Fruit fly (Drosophila melanogaster): ENCODE measurements around the gene Npc2d.

The Npc2d gene

DNA sequence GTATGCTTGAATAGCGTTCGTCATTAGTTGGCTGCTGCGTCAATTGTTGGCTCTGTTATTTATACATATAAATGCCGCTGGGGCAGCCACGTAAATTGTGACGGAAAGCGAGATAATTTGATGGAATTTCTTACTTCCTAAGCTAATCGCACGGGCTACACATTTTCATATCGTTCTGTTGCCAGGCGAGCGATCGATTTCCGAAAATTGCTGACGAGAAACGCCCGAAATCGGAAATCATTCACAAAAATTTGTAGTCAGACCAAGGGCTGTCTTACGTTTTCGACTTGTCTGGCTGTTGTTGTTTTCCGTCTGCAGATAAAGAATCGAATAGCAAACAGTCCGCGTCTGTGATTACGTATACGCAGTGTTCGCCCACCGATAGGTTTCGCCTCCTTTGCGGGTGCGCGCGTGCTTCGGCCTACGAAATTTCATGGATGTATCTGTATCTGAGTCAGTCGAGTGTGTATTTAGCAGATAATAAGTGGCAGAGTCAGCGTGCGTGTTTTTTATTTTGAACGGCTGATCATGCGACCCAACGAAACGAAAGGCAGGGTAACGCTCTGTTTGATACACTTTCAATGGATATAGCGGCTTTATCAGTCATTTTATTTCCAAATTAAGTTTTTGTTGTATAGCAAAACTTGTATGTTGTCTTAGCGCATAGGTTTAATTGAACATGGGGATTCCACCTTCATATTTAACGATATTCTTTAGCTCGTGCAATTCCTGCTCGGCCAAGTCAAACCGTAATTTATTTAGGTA, 41.8 kb upstream of the Npc2d start (continued):
- TF ChIP-seq HLHmδ (GFP tag; optimal IDR thresholded peaks at IDR 0.05) (peak; percentile 30), HLH3B (GFP tag; IDR thresholded peaks at IDR 0.05) (0 out of 2 replicates have a peak, but pooled peaks have one; percentile 24), CG34376 (GFP tag; optimal IDR thresholded peaks at IDR 0.05) (peak; percentile 99), Xrp1 (GFP tag; IDR thresholded peaks at IDR 0.05) (peak; percentile 49; the same call in 1 of the 2 replicates), pzg (GFP tag; optimal IDR thresholded peaks at IDR 0.05) (no peak), Sox102F (GFP tag; optimal IDR thresholded peaks at IDR 0.05) (peak; percentile 71), CG12155 (GFP tag; optimal IDR thresholded peaks at IDR 0.05) (peak; percentile 71), ci (GFP tag; IDR thresholded peaks at IDR 0.05) (peak; percentile 75), CG11398 (GFP tag; optimal IDR thresholded peaks at IDR 0.05) (peak; percentile 58), CG11504 (tag; optimal IDR thresholded peaks at IDR 0.05) (peak; percentile 79), usp (GFP tag; optimal IDR thresholded peaks at IDR 0.05) (no peak), CG15514 (GFP tag; optimal IDR thresholded peaks at IDR 0.05) (peak; percentile 63), Doc3 (GFP tag; IDR thresholded peaks at IDR 0.05; ENCODE audit: partially characterized antibody) (no peak), insv (GFP tag; optimal IDR thresholded peaks at IDR 0.05) (no peak), ttk (GFP tag; IDR thresholded peaks at IDR 0.05) (peak; percentile 61), CG4360 (GFP tag; IDR thresholded peaks at IDR 0.05) (peak; percentile 36; the same call in 1 of the 2 replicates), fd102C (GFP tag; optimal IDR thresholded peaks at IDR 0.05) (no peak), CG42726 (GFP tag; IDR thresholded peaks at IDR 0.05; ENCODE audit: partially characterized antibody) (no peak), zfh1 (GFP tag; IDR thresholded peaks at IDR 0.05) (peak; percentile 53; the same call in 2 of the 3 replicates), esg (GFP tag; conservative IDR thresholded peaks at IDR 0.05) (peak; percentile 72), shn (GFP tag; optimal IDR thresholded peaks at IDR 0.05) (peak; percentile 57), CG8388 (GFP tag; optimal IDR thresholded peaks at IDR 0.05) (peak; percentile 50), pros (GFP tag; optimal IDR thresholded peaks at IDR 0.05) (no peak), CG2712 (tag; optimal IDR thresholded peaks at IDR 0.05) (peak; percentile 67), CG16863 (GFP tag; optimal IDR thresholded peaks at IDR 0.05) (peak; percentile 53), ranshi (GFP tag; IDR thresholded peaks at IDR 0.05) (peak; percentile 60; the same call in 1 of the 2 replicates), tin (GFP tag; optimal IDR thresholded peaks at IDR 0.05) (peak; percentile 16), emc (GFP tag; optimal IDR thresholded peaks at IDR 0.05) (peak; percentile 50), sob (GFP tag; IDR thresholded peaks at IDR 0.05) (peak; percentile 64), sc (optimal IDR thresholded peaks at IDR 0.05) (no peak), sc (GFP tag; optimal IDR thresholded peaks at IDR 0.05) (no peak), CG7745 (tag; optimal IDR thresholded peaks at IDR 0.05) (no peak), lab (GFP tag; optimal IDR thresholded peaks at IDR 0.05) (peak; percentile 86), CG13624 (GFP tag; optimal IDR thresholded peaks at IDR 0.05) (peak; percentile 67), pan (optimal IDR thresholded peaks at IDR 0.05) (no peak), pan (GFP tag; optimal IDR thresholded peaks at IDR 0.05 in 1 of 2, IDR thresholded peaks at IDR 0.05 in 1 of 2) (peak in 1 of 2 experiments; percentile 48), CG8290 (GFP tag; optimal IDR thresholded peaks at IDR 0.05) (no peak), CG8290 (tag; optimal IDR thresholded peaks at IDR 0.05) (peak in 1 of 2 experiments; percentile 71), H2.0 (GFP tag; IDR thresholded peaks at IDR 0.05) (peak; percentile 61), CG2120 (GFP tag; optimal IDR thresholded peaks at IDR 0.05) (peak; percentile 90), C15 (GFP tag; IDR thresholded peaks at IDR 0.05) (no peak), hth (optimal IDR thresholded peaks at IDR 0.05) (no peak), hbn (GFP tag; IDR thresholded peaks at IDR 0.05; ENCODE audit: partially characterized antibody) (no peak), p53 (GFP tag; optimal IDR thresholded peaks at IDR 0.05) (peak; percentile 18), slbo (GFP tag; IDR thresholded peaks at IDR 0.05) (peak; percentile 83), NFAT (GFP tag; IDR thresholded peaks at IDR 0.05) (peak; percentile 61), CG31441 (GFP tag; IDR thresholded peaks at IDR 0.05) (peak; percentile 68), CG16779 (GFP tag; IDR thresholded peaks at IDR 0.05) (peak; percentile 59; the same call in 1 of the 2 replicates), CG10267 (tag; optimal IDR thresholded peaks at IDR 0.05) (peak; percentile 39), her (GFP tag; optimal IDR thresholded peaks at IDR 0.05) (peak; percentile 66)
